Fruit fly (Drosophila melanogaster) S2 (cell line): ENCODE measurements around the gene ntc.

ENCODE experiments used
- CG8478 ChIP-seq: fragments of >200 bp; optimal IDR thresholded peaks from 2 replicates; lab custom pipeline; 2018
- CTCF ChIP-seq, 2 experiments: fragments of >200 bp; optimal IDR thresholded peaks; 2 replicates each; lab custom pipeline; 2018

dm6 chr3L:3799766-3800165 lies 6.5 kb downstream of the ntc start:
- TF ChIP-seq CG8478 (lab: Kevin White, UChicago) (no peak), CTCF (optimal IDR thresholded peaks at IDR 0.05; lab: Kevin White, UChicago) (no peak)
